Worm (Caenorhabditis elegans) whole organism, L3 larva: Measurements from ENCODE around the gene T04F3.3.
A peak's percentile ranks its signal among the peaks of the same experiment; 100 is the strongest.

ENCODE experiments used
- R02D3.7 ChIP-seq: fragments of 150-350 bp; optimal IDR thresholded peaks from 2 replicates; lab custom pipeline; 2014; ENCODE audit warnings: missing biosample characterization, missing genetic modification characterization
- ZK546.5 ChIP-seq: sonication (generic microtip); optimal IDR thresholded peaks from 2 replicates; lab custom pipeline; 2017; ENCODE audit warnings: missing biosample characterization, missing genetic modification characterization
- aly-2 ChIP-seq: fragments of 150-350 bp; optimal IDR thresholded peaks from 2 replicates; lab custom pipeline; 2014; ENCODE audit warnings: missing biosample characterization, missing genetic modification characterization
- ama-1 ChIP-seq: fragments of 150-350 bp; optimal IDR thresholded peaks from 2 replicates; lab custom pipeline; 2018
- ceh-16 ChIP-seq: sonication (generic microtip); optimal IDR thresholded peaks from 2 replicates; lab custom pipeline; 2017; ENCODE audit warnings: missing biosample characterization, missing genetic modification characterization
- ceh-9 ChIP-seq: sonication (generic microtip); optimal IDR thresholded peaks from 2 replicates; lab custom pipeline; 2018; ENCODE audit warnings: missing biosample characterization, missing genetic modification characterization
- egl-27 ChIP-seq: sonication (generic microtip); optimal IDR thresholded peaks from 4 replicates; lab custom pipeline; 2017; ENCODE audit warnings: missing biosample characterization, missing genetic modification reagents, missing genetic modification characterization
- egl-5 ChIP-seq: fragments of 150-350 bp; optimal IDR thresholded peaks from 2 replicates; lab custom pipeline; 2017; ENCODE audit warnings: missing biosample characterization, missing genetic modification reagents, missing genetic modification characterization, inconsistent platforms
- elt-1 ChIP-seq: fragments of 150-350 bp; optimal IDR thresholded peaks from 2 replicates; lab custom pipeline; 2014; ENCODE audit warnings: missing biosample characterization, missing genetic modification characterization
- elt-2 ChIP-seq: sonication (generic microtip); optimal IDR thresholded peaks from 2 replicates; lab custom pipeline; 2016; ENCODE audit warnings: missing genetic modification reagents, mild to moderate bottlenecking, missing genetic modification characterization, missing compliant biosample characterization
- elt-3 ChIP-seq, 3 experiments: fragments of 150-350 bp in 1 of 3; sonication (generic microtip) in 2 of 3; optimal IDR thresholded peaks; 2 replicates in 2 of 3; 4 replicates in 1 of 3; lab custom pipeline; 2014 to 2017; ENCODE audit warnings: missing biosample characterization in 3 of 3, missing genetic modification characterization in 3 of 3
- fkh-10 ChIP-seq: sonication (generic microtip); optimal IDR thresholded peaks from 2 replicates; lab custom pipeline; 2017; ENCODE audit warnings: missing biosample characterization, missing genetic modification reagents, missing genetic modification characterization
- fkh-2 ChIP-seq: fragments of 150-350 bp; optimal IDR thresholded peaks from 2 replicates; lab custom pipeline; 2014; ENCODE audit warnings: missing biosample characterization, missing genetic modification reagents, missing genetic modification characterization
- hmg-11 ChIP-seq: sonication (generic microtip); optimal IDR thresholded peaks from 2 replicates; lab custom pipeline; 2016; ENCODE audit warnings: missing genetic modification characterization, missing compliant biosample characterization
- jun-1 ChIP-seq: fragments of 150-350 bp; optimal IDR thresholded peaks from 2 replicates; lab custom pipeline; 2014; ENCODE audit warnings: missing biosample characterization, missing genetic modification reagents, missing genetic modification characterization
- lin-15B ChIP-seq: fragments of 150-350 bp; optimal IDR thresholded peaks from 2 replicates; lab custom pipeline; 2014; ENCODE audit warnings: missing biosample characterization, missing genetic modification characterization
- lin-39 ChIP-seq: fragments of 150-350 bp; optimal IDR thresholded peaks from 2 replicates; lab custom pipeline; 2018; ENCODE audit warnings: missing biosample characterization, missing genetic modification reagents, missing genetic modification characterization
- mdl-1 ChIP-seq: fragments of 150-350 bp; optimal IDR thresholded peaks from 2 replicates; lab custom pipeline; 2014; ENCODE audit warnings: missing biosample characterization, missing genetic modification characterization
- mml-1 ChIP-seq: fragments of 150-350 bp; sonication (generic microtip); optimal IDR thresholded peaks from 3 replicates; lab custom pipeline; 2014; ENCODE audit warnings: missing biosample characterization, missing genetic modification characterization
- nhr-11 ChIP-seq: fragments of 150-350 bp; optimal IDR thresholded peaks from 2 replicates; lab custom pipeline; 2014; ENCODE audit warnings: missing biosample characterization, missing genetic modification characterization
- nhr-25 ChIP-seq: sonication (generic microtip); optimal IDR thresholded peaks from 2 replicates; lab custom pipeline; 2017; ENCODE audit warnings: missing biosample characterization, missing genetic modification characterization
- nhr-28 ChIP-seq: fragments of 150-350 bp; optimal IDR thresholded peaks from 2 replicates; lab custom pipeline; 2014; ENCODE audit warnings: missing biosample characterization, missing genetic modification characterization
- nhr-43 ChIP-seq: sonication (generic microtip); optimal IDR thresholded peaks from 2 replicates; lab custom pipeline; 2016; ENCODE audit warnings: mild to moderate bottlenecking, missing genetic modification characterization, missing compliant biosample characterization; ENCODE audit not compliant: poor library complexity, severe bottlenecking
- nhr-76 ChIP-seq: fragments of 150-350 bp; sonication (generic microtip); optimal IDR thresholded peaks from 5 replicates; lab custom pipeline; 2014; ENCODE audit warnings: missing biosample characterization, missing genetic modification characterization
- pha-4 ChIP-seq: fragments of 150-350 bp; optimal IDR thresholded peaks from 2 replicates; lab custom pipeline; 2014; ENCODE audit warnings: missing biosample characterization, missing genetic modification reagents, missing genetic modification characterization
- pqm-1 ChIP-seq: fragments of 150-350 bp; optimal IDR thresholded peaks from 2 replicates; lab custom pipeline; 2017; ENCODE audit warnings: missing biosample characterization, missing genetic modification characterization, inconsistent platforms
- sea-2 ChIP-seq: fragments of 150-350 bp; sonication (generic microtip); optimal IDR thresholded peaks from 4 replicates; lab custom pipeline; 2014; ENCODE audit warnings: missing biosample characterization, missing genetic modification reagents, missing genetic modification characterization
- skn-1 ChIP-seq: fragments of 150-350 bp; optimal IDR thresholded peaks from 2 replicates; lab custom pipeline; 2014; ENCODE audit warnings: missing biosample characterization, missing genetic modification characterization
- snpc-4 ChIP-seq: fragments of 150-350 bp; optimal IDR thresholded peaks from 2 replicates; lab custom pipeline; 2014; ENCODE audit warnings: missing biosample characterization, missing genetic modification characterization
- unc-39 ChIP-seq: sonication (generic microtip); optimal IDR thresholded peaks from 4 replicates; lab custom pipeline; 2017; ENCODE audit warnings: missing biosample characterization, missing genetic modification characterization
- zag-1 ChIP-seq: fragments of 150-350 bp; optimal IDR thresholded peaks from 2 replicates; lab custom pipeline; 2014; ENCODE audit warnings: missing biosample characterization, missing genetic modification characterization
- ztf-4 ChIP-seq: fragments of 150-350 bp; optimal IDR thresholded peaks from 2 replicates; lab custom pipeline; 2014; ENCODE audit warnings: missing biosample characterization, missing genetic modification characterization

Gene T04F3.3

ce11 chrV:11802508-11802907 lies 43.8 kb downstream of the T04F3.3 start (continued):
- no peak for TF ChIP-seq ceh-16 (tag; lab: Kevin White, UChicago)
- no peak for TF ChIP-seq fkh-2
- TF ChIP-seq skn-1 = no peak
- TF ChIP-seq sea-2 = no peak
- TF ChIP-seq ceh-9 = no peak
- no peak for TF ChIP-seq nhr-11 (tag; lab: Kevin White, UChicago)
- no peak for TF ChIP-seq lin-39 (tag; lab: Kevin White, UChicago)
- peak; percentile 69 for TF ChIP-seq R02D3.7 (tag; lab: Kevin White, UChicago)
- TF ChIP-seq elt-2 (tag; lab: Kevin White, UChicago) = peak; percentile 32
- no peak for TF ChIP-seq pha-4 (tag; lab: Kevin White, UChicago)
- no peak for TF ChIP-seq snpc-4 (tag; lab: Kevin White, UChicago)
- no peak for TF ChIP-seq ztf-4 (tag; lab: Kevin White, UChicago)
- TF ChIP-seq fkh-10 (GFP tag; lab: Kevin White, UChicago) = no peak
- no peak for TF ChIP-seq zag-1
- TF ChIP-seq elt-1 (tag; lab: Kevin White, UChicago) = no peak
- no peak for TF ChIP-seq unc-39 (tag; lab: Kevin White, UChicago)
- no peak for TF ChIP-seq ama-1
- TF ChIP-seq mml-1 (tag; lab: Kevin White, UChicago) = peak; percentile 60
- no peak for TF ChIP-seq nhr-28 (tag; lab: Kevin White, UChicago)
- TF ChIP-seq egl-5 (tag; lab: Kevin White, UChicago) = no peak
- TF ChIP-seq egl-27 (tag; lab: Kevin White, UChicago) = peak; percentile 90

ce11 chrV:11803518-11803994 lies 44.8 kb downstream of the T04F3.3 start:
- no peak for TF ChIP-seq pqm-1 (tag; lab: Kevin White, UChicago)
- TF ChIP-seq lin-15B (tag; lab: Kevin White, UChicago) = no peak
- peak; percentile 40 for TF ChIP-seq nhr-43 (tag; lab: Kevin White, UChicago)
- TF ChIP-seq nhr-76 (tag; lab: Kevin White, UChicago) = no peak
- TF ChIP-seq ceh-16 (tag; lab: Kevin White, UChicago) = no peak
- TF ChIP-seq fkh-10 (GFP tag; lab: Kevin White, UChicago) = no peak
- TF ChIP-seq hmg-11 (tag; lab: Kevin White, UChicago) = no peak
- peak; percentile 10 for TF ChIP-seq nhr-25 (tag; lab: Kevin White, UChicago)
- TF ChIP-seq ceh-9 = no peak
- TF ChIP-seq skn-1 = no peak
- no peak for TF ChIP-seq jun-1 (tag; lab: Kevin White, UChicago)
- TF ChIP-seq elt-3 (tag; optimal IDR thresholded peaks at IDR 0.05; lab: Kevin White, UChicago) = peak in 1 of 3 experiments; percentile 17
- no peak for TF ChIP-seq sea-2
- TF ChIP-seq mdl-1 (tag; lab: Kevin White, UChicago) = no peak
- TF ChIP-seq zag-1 = no peak
- TF ChIP-seq ZK546.5 (tag; lab: Kevin White, UChicago) = no peak
- TF ChIP-seq nhr-11 (tag; lab: Kevin White, UChicago) = no peak
- TF ChIP-seq aly-2 (tag; lab: Kevin White, UChicago) = no peak
- TF ChIP-seq mml-1 (tag; lab: Kevin White, UChicago) = no peak

DNA sequence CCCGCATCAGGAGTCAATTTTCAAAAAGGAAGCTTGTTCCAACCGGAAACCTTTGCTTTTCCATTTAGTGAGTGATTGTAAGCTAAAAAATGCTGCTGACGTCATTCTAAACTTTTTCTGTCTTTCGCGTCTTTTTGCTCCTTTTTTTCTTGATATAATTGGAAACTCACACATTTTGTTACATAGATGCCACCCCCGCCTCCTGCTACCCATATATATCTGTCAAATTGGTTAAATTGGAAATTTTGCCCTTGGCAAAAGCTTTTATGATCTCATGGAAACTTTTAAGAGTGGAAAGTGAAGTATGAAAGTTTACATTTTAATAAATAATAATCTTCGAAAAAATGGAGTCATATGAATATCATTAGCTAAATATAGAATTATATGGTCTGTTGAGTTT lies 51.2 kb downstream of the T04F3.3 start:
- no peak for TF ChIP-seq fkh-10 (GFP tag; lab: Kevin White, UChicago)
- no peak for TF ChIP-seq nhr-76 (tag; lab: Kevin White, UChicago)
- no peak for TF ChIP-seq nhr-25 (tag; lab: Kevin White, UChicago)
- no peak for TF ChIP-seq lin-39 (tag; lab: Kevin White, UChicago)
- TF ChIP-seq ama-1 = no peak
- TF ChIP-seq, all 47 proteins: peak for 0
